Fruit fly (Drosophila melanogaster) whole organism, embryonic: ENCODE results near the gene spz3.

ENCODE experiments used
- Abd-B ChIP-seq: fragments of 200-800 bp; sonication (Bioruptor generic); optimal IDR thresholded peaks from 2 replicates; lab custom pipeline; 2018; ENCODE audit warnings: missing biosample characterization, mild to moderate bottlenecking, missing genetic modification characterization, moderate library complexity
- Aef1 ChIP-seq: fragments of 200-800 bp; sonication (Bioruptor generic); IDR thresholded peaks from 3 replicates; pipeline ENCODE4 v1.3.6; 2022; ENCODE audit warnings: missing biosample characterization, missing genetic modification characterization
- Atf-2 ChIP-seq: fragments of 200-800 bp; sonication (Bioruptor generic); optimal IDR thresholded peaks from 2 replicates; lab custom pipeline; 2016; ENCODE audit warnings: missing biosample characterization, missing genetic modification characterization
- CG10274 ChIP-seq: fragments of 200-800 bp; sonication (Bioruptor generic); optimal IDR thresholded peaks from 3 replicates; lab custom pipeline; 2017; ENCODE audit warnings: missing biosample characterization, mild to moderate bottlenecking, missing genetic modification characterization
- CG10543 ChIP-seq: fragments of 200-800 bp; sonication (Bioruptor generic); optimal IDR thresholded peaks from 3 replicates; lab custom pipeline; 2017; ENCODE audit warnings: missing biosample characterization, mild to moderate bottlenecking, missing genetic modification characterization, moderate library complexity
- CG1233 ChIP-seq: fragments of 200-800 bp; sonication (Bioruptor generic); optimal IDR thresholded peaks from 4 replicates; lab custom pipeline; 2018; ENCODE audit warnings: missing biosample characterization, mild to moderate bottlenecking, missing genetic modification characterization
- CG14014 ChIP-seq: fragments of 200-800 bp; sonication (Bioruptor generic); IDR thresholded peaks from 2 replicates; pipeline ENCODE4 v1.3.6; 2022; ENCODE audit warnings: missing biosample characterization, missing genetic modification characterization
- CG14965 ChIP-seq: fragments of 200-800 bp; sonication (Bioruptor generic); optimal IDR thresholded peaks from 2 replicates; lab custom pipeline; 2016; ENCODE audit warnings: missing biosample characterization, missing genetic modification characterization, borderline replicate concordance
- CG1603 ChIP-seq: fragments of 200-800 bp; sonication (Bioruptor generic); optimal IDR thresholded peaks from 2 replicates; lab custom pipeline; 2019; ENCODE audit warnings: missing biosample characterization, mild to moderate bottlenecking, missing genetic modification characterization, moderate library complexity
- CG1647 ChIP-seq: fragments of 200-800 bp; sonication (Bioruptor generic); optimal IDR thresholded peaks from 3 replicates; lab custom pipeline; 2016; ENCODE audit warnings: missing biosample characterization, missing genetic modification characterization
- CG17328 ChIP-seq: fragments of 200-800 bp; sonication (Bioruptor generic); IDR thresholded peaks from 2 replicates; pipeline ENCODE4 v1.3.6; 2022; ENCODE audit warnings: missing biosample characterization, missing genetic modification characterization
- CG2116 ChIP-seq: fragments of 200-800 bp; sonication (Bioruptor generic); optimal IDR thresholded peaks from 3 replicates; lab custom pipeline; 2018; ENCODE audit warnings: missing biosample characterization, mild to moderate bottlenecking, missing genetic modification characterization
- CG3065 ChIP-seq: fragments of 200-800 bp; sonication (Bioruptor generic); optimal IDR thresholded peaks from 2 replicates; lab custom pipeline; 2016; ENCODE audit warnings: missing biosample characterization, missing genetic modification characterization
- CG31365 ChIP-seq: fragments of 200-800 bp; sonication (Bioruptor generic); optimal IDR thresholded peaks from 2 replicates; lab custom pipeline; 2018; ENCODE audit warnings: missing biosample characterization, mild to moderate bottlenecking, missing genetic modification characterization
- CG5245 ChIP-seq: fragments of 200-800 bp; sonication (Bioruptor generic); optimal IDR thresholded peaks from 3 replicates; lab custom pipeline; 2016; ENCODE audit warnings: missing biosample characterization, missing genetic modification characterization
- CG6254 ChIP-seq: fragments of 200-800 bp; sonication (Bioruptor generic); optimal IDR thresholded peaks from 3 replicates; lab custom pipeline; 2017; ENCODE audit warnings: mild to moderate bottlenecking, missing biosample characterization, missing genetic modification reagents, missing genetic modification characterization
- CG6765 ChIP-seq: fragments of 200-800 bp; sonication (Bioruptor generic); optimal IDR thresholded peaks from 3 replicates; lab custom pipeline; 2017; ENCODE audit warnings: missing biosample characterization, mild to moderate bottlenecking, missing genetic modification characterization
- CG7357 ChIP-seq: fragments of 200-800 bp; sonication (Bioruptor generic); IDR thresholded peaks from 3 replicates; pipeline ENCODE4 v1.3.6; 2022; ENCODE audit warnings: missing biosample characterization, missing genetic modification characterization
- CG7928 ChIP-seq: fragments of 200-800 bp; sonication (Bioruptor generic); optimal IDR thresholded peaks from 2 replicates; lab custom pipeline; 2017; ENCODE audit warnings: missing biosample characterization, mild to moderate bottlenecking, missing genetic modification characterization
- CG9437 ChIP-seq: fragments of 200-800 bp; sonication (Bioruptor generic); optimal IDR thresholded peaks from 2 replicates; lab custom pipeline; 2018; ENCODE audit warnings: missing biosample characterization, mild to moderate bottlenecking, missing genetic modification characterization
- CrebB ChIP-seq: fragments of 200-800 bp; sonication (Bioruptor generic); optimal IDR thresholded peaks from 3 replicates; lab custom pipeline; 2018; ENCODE audit warnings: missing biosample characterization, mild to moderate bottlenecking, missing genetic modification characterization
- Dek ChIP-seq: fragments of 200-800 bp; sonication (Bioruptor generic); optimal IDR thresholded peaks from 3 replicates; lab custom pipeline; 2019; ENCODE audit warnings: missing biosample characterization, mild to moderate bottlenecking, missing genetic modification characterization, moderate library complexity
- Dref ChIP-seq: fragments of 200-800 bp; sonication (Bioruptor generic); IDR thresholded peaks from 2 replicates; pipeline ENCODE4 v1.3.6; 2022; ENCODE audit warnings: missing biosample characterization, missing genetic modification characterization
- Ets97D ChIP-seq: fragments of 200-800 bp; sonication (Bioruptor generic); optimal IDR thresholded peaks from 3 replicates; lab custom pipeline; 2016; ENCODE audit warnings: missing biosample characterization, missing genetic modification characterization
- Fer2 ChIP-seq: fragments of 200-800 bp; sonication (Bioruptor generic); optimal IDR thresholded peaks from 2 replicates; lab custom pipeline; 2018; ENCODE audit warnings: missing biosample characterization, mild to moderate bottlenecking, missing genetic modification characterization, moderate library complexity
- HmgZ ChIP-seq: fragments of 200-800 bp; sonication (Bioruptor generic); optimal IDR thresholded peaks from 2 replicates; lab custom pipeline; 2018; ENCODE audit warnings: missing biosample characterization, mild to moderate bottlenecking, missing genetic modification characterization
- Kr ChIP-seq: fragments of 200-800 bp; sonication (Bioruptor generic); optimal IDR thresholded peaks from 2 replicates; lab custom pipeline; 2017; ENCODE audit warnings: missing biosample characterization, mild to moderate bottlenecking, missing genetic modification characterization
- Lpt ChIP-seq: fragments of >200 bp; optimal IDR thresholded peaks from 2 replicates; lab custom pipeline; 2018; ENCODE audit warnings: missing biosample characterization, missing genetic modification characterization
- Opbp ChIP-seq: fragments of 200-800 bp; sonication (Bioruptor generic); IDR thresholded peaks from 3 replicates; pipeline ENCODE4 v1.3.6; 2022; ENCODE audit warnings: missing biosample characterization, missing genetic modification characterization; ENCODE audit not compliant: partially characterized antibody
- Taf1 ChIP-seq: fragments of 200-800 bp; sonication (Bioruptor generic); IDR thresholded peaks from 2 replicates; pipeline ENCODE4 v1.3.6; 2022; ENCODE audit warnings: missing biosample characterization, missing genetic modification characterization
- Vsx1 ChIP-seq: fragments of 200-800 bp; sonication (Bioruptor generic); optimal IDR thresholded peaks from 2 replicates; lab custom pipeline; 2017; ENCODE audit warnings: missing biosample characterization, mild to moderate bottlenecking, missing genetic modification characterization, missing genetic modification reagents
- Xrp1 ChIP-seq: fragments of 200-800 bp; sonication (Bioruptor generic); IDR thresholded peaks from 2 replicates; pipeline ENCODE4 v1.3.6; 2022; ENCODE audit warnings: missing biosample characterization, missing genetic modification characterization
- al ChIP-seq: fragments of 200-800 bp; sonication (Bioruptor generic); IDR thresholded peaks from 2 replicates; pipeline ENCODE4 v1.3.6; 2022; ENCODE audit warnings: missing biosample characterization, missing genetic modification characterization
- croc ChIP-seq: fragments of 200-800 bp; sonication (Bioruptor generic); conservative IDR thresholded peaks from 3 replicates; pipeline ENCODE4 v1.3.6; 2022; ENCODE audit warnings: missing biosample characterization, missing genetic modification characterization
- cwo ChIP-seq: fragments of 200-800 bp; sonication (Bioruptor generic); optimal IDR thresholded peaks from 3 replicates; lab custom pipeline; 2017; ENCODE audit warnings: missing biosample characterization, missing genetic modification characterization, mild to moderate bottlenecking, moderate library complexity, missing genetic modification reagents
- dan ChIP-seq: fragments of 200-800 bp; sonication (Bioruptor generic); IDR thresholded peaks from 2 replicates; pipeline ENCODE4 v1.3.6; 2022; ENCODE audit warnings: missing biosample characterization, missing genetic modification characterization
- eyg ChIP-seq: fragments of 200-800 bp; sonication (Bioruptor generic); optimal IDR thresholded peaks from 3 replicates; lab custom pipeline; 2016; ENCODE audit warnings: missing biosample characterization, missing genetic modification characterization
- fu2 ChIP-seq: fragments of 200-800 bp; sonication (Bioruptor generic); optimal IDR thresholded peaks from 2 replicates; lab custom pipeline; 2016; ENCODE audit warnings: missing biosample characterization, missing genetic modification characterization
- grau ChIP-seq: fragments of 200-800 bp; optimal IDR thresholded peaks from 3 replicates; lab custom pipeline; 2019; ENCODE audit warnings: missing biosample characterization, mild to moderate bottlenecking, missing genetic modification characterization, moderate library complexity
- kay ChIP-seq: fragments of 200-800 bp; sonication (Bioruptor generic); optimal IDR thresholded peaks from 2 replicates; lab custom pipeline; 2016; ENCODE audit warnings: missing biosample characterization, missing genetic modification characterization
- ken ChIP-seq: fragments of 200-800 bp; sonication (Bioruptor generic); IDR thresholded peaks from 3 replicates; pipeline ENCODE4 v1.3.6; 2022; ENCODE audit warnings: missing biosample characterization, missing genetic modification characterization
- lab ChIP-seq: fragments of 200-800 bp; sonication (Bioruptor generic); optimal IDR thresholded peaks from 3 replicates; lab custom pipeline; 2017; ENCODE audit warnings: missing biosample characterization, missing genetic modification characterization, mild to moderate bottlenecking, moderate library complexity, missing genetic modification reagents
- pum ChIP-seq: fragments of 200-800 bp; sonication (Bioruptor generic); optimal IDR thresholded peaks from 2 replicates; lab custom pipeline; 2016; ENCODE audit warnings: missing biosample characterization, missing genetic modification characterization
- row ChIP-seq: fragments of 200-800 bp; sonication (Bioruptor generic); IDR thresholded peaks from 3 replicates; pipeline ENCODE4 v1.3.6; 2022; ENCODE audit warnings: missing biosample characterization, missing genetic modification characterization
- sens-2 ChIP-seq: fragments of 200-800 bp; sonication (Bioruptor generic); IDR thresholded peaks from 2 replicates; pipeline ENCODE4 v1.3.6; 2022; ENCODE audit warnings: missing biosample characterization, missing genetic modification characterization
- sim ChIP-seq: fragments of 200-800 bp; sonication (Bioruptor generic); IDR thresholded peaks from 2 replicates; pipeline ENCODE4 v1.3.6; 2022; ENCODE audit warnings: missing biosample characterization, missing genetic modification characterization
- tx ChIP-seq: fragments of 200-800 bp; sonication (Bioruptor generic); optimal IDR thresholded peaks from 2 replicates; lab custom pipeline; 2016; ENCODE audit warnings: missing biosample characterization, missing genetic modification characterization
- z ChIP-seq: fragments of 200-800 bp; sonication (Bioruptor generic); IDR thresholded peaks from 3 replicates; pipeline ENCODE4 v1.3.6; 2022; ENCODE audit warnings: missing biosample characterization, missing genetic modification characterization

spz3 gene

dm6 chr2L:7827045-7828004 is 52.0 kb downstream of the spz3 start, which contains the start of the genes Rack1 and mts (continued):
- TF ChIP-seq sim (GFP tag; lab: Robert Waterston, UW) (peak; percentile 77), Kr (GFP tag; lab: Kevin White, UChicago) (peak; percentile 73), sens-2 (GFP tag; lab: Robert Waterston, UW) (peak; percentile 81), CG1647 (GFP tag; lab: Kevin White, UChicago) (peak; percentile 42), fu2 (GFP tag; lab: Kevin White, UChicago) (peak; percentile 72), Atf-2 (GFP tag; lab: Kevin White, UChicago) (peak; percentile 46), tx (GFP tag; lab: Kevin White, UChicago) (no peak), CG6765 (GFP tag; lab: Kevin White, UChicago) (peak; percentile 94), z (GFP tag; lab: Robert Waterston, UW) (0 out of 3 replicates have a peak, but pooled peaks have one; percentile 42), CG3065 (GFP tag; lab: Kevin White, UChicago) (peak; percentile 69), Fer2 (tag; lab: Kevin White, UChicago) (peak; percentile 74), CrebB (tag; lab: Kevin White, UChicago) (peak; percentile 88), CG9437 (GFP tag; lab: Kevin White, UChicago) (peak; percentile 92), eyg (GFP tag; lab: Kevin White, UChicago) (peak; percentile 66), Aef1 (GFP tag; lab: Robert Waterston, UW) (peak; percentile 64), CG2116 (GFP tag; lab: Kevin White, UChicago) (peak; percentile 51), CG31365 (tag; lab: Kevin White, UChicago) (peak; percentile 82), pum (GFP tag; lab: Kevin White, UChicago) (peak; percentile 63), CG14965 (GFP tag; lab: Kevin White, UChicago) (no peak), CG1233 (peak; percentile 92), Abd-B (GFP tag; lab: Kevin White, UChicago) (peak; percentile 36), Taf1 (GFP tag; lab: Robert Waterston, UW) (0 out of 2 replicates have a peak, but pooled peaks have one; percentile 43), CG14014 (GFP tag; lab: Robert Waterston, UW) (peak; percentile 81), Dek (tag; lab: Kevin White, UChicago) (peak; percentile 75), Xrp1 (GFP tag; lab: Robert Waterston, UW) (no peak; the same call in none of the 2 replicates), ken (GFP tag; lab: Robert Waterston, UW) (peak; percentile 90), CG6254 (GFP tag; lab: Kevin White, UChicago) (peak; percentile 85), CG10274 (GFP tag; lab: Kevin White, UChicago) (peak; percentile 76), grau (tag; lab: Kevin White, UChicago) (peak; percentile 73), al (GFP tag; lab: Robert Waterston, UW) (peak; percentile 55; the same call in 1 of the 2 replicates), kay (GFP tag; lab: Kevin White, UChicago) (no peak), lab (peak; percentile 96), Opbp (GFP tag; lab: Robert Waterston, UW) (peak; percentile 66), Ets97D (GFP tag; lab: Kevin White, UChicago) (peak; percentile 99), CG10543 (GFP tag; lab: Kevin White, UChicago) (peak; percentile 91), CG5245 (GFP tag; lab: Kevin White, UChicago) (peak; percentile 76), CG7928 (peak; percentile 54), Lpt (no peak), cwo (GFP tag; lab: Kevin White, UChicago) (peak; percentile 60), row (GFP tag; lab: Robert Waterston, UW) (peak; percentile 51; the same call in 2 of the 3 replicates), Vsx1 (peak; percentile 83), CG1603 (tag; lab: Kevin White, UChicago) (peak; percentile 83), HmgZ (tag; lab: Kevin White, UChicago) (peak; percentile 65), croc (GFP tag; lab: Robert Waterston, UW) (no peak; the same call in 2 of the 3 replicates), dan (GFP tag; lab: Robert Waterston, UW) (no peak), CG17328 (GFP tag; lab: Robert Waterston, UW) (peak; percentile 88), Dref (GFP tag; lab: Robert Waterston, UW) (peak; percentile 70), CG7357 (GFP tag; lab: Robert Waterston, UW) (no peak)
